Fruit fly (Drosophila melanogaster): Measurements from ENCODE around the gene CG33494.

- TF ChIP-seq ranshi (GFP tag; IDR thresholded peaks at IDR 0.05) (no peak), bab2 (GFP tag; optimal IDR thresholded peaks at IDR 0.05) (no peak), ems (GFP tag; optimal IDR thresholded peaks at IDR 0.05) (no peak), run (tag; optimal IDR thresholded peaks at IDR 0.05) (no peak), ro (GFP tag; IDR thresholded peaks at IDR 0.05) (no peak), en (GFP tag; optimal IDR thresholded peaks at IDR 0.05) (no peak), Ravus (GFP tag; IDR thresholded peaks at IDR 0.05) (no peak), CG10321 (GFP tag; IDR thresholded peaks at IDR 0.05) (no peak), schlank (tag; optimal IDR thresholded peaks at IDR 0.05) (no peak), Adf1 (GFP tag; IDR thresholded peaks at IDR 0.05) (no peak)
Observed at dm6 chr3R:25446482-25447300, 48.3 kb downstream of the CG33494 start.
